Worm (Caenorhabditis elegans) whole organism, mixed stage, embryonic: ENCODE data around the gene str-177.

ENCODE experiments used
- lsy-2 ChIP-seq: fragments of 150-350 bp; optimal IDR thresholded peaks from 2 replicates; lab custom pipeline; 2014; ENCODE audit warnings: missing biosample characterization, missing genetic modification characterization
- mep-1 ChIP-seq: fragments of 150-350 bp; optimal IDR thresholded peaks from 2 replicates; lab custom pipeline; 2017; ENCODE audit warnings: missing biosample characterization, missing genetic modification reagents, missing genetic modification characterization, inconsistent platforms
- nhr-28 ChIP-seq: fragments of 150-350 bp; optimal IDR thresholded peaks from 2 replicates; lab custom pipeline; 2014; ENCODE audit warnings: missing biosample characterization, missing genetic modification characterization
- nhr-76 ChIP-seq: sonication (generic microtip); optimal IDR thresholded peaks from 2 replicates; lab custom pipeline; 2017; ENCODE audit warnings: missing biosample characterization, missing genetic modification characterization
- pha-4 ChIP-seq: fragments of 150-350 bp; optimal IDR thresholded peaks from 2 replicates; lab custom pipeline; 2018; ENCODE audit warnings: missing biosample characterization, missing genetic modification reagents, missing genetic modification characterization
- sem-2 ChIP-seq: fragments of 200-800 bp; sonication (Bioruptor generic); optimal IDR thresholded peaks from 2 replicates; lab custom pipeline; 2018; ENCODE audit warnings: mild to moderate bottlenecking, missing genetic modification characterization, missing compliant biosample characterization
- snpc-4 ChIP-seq: fragments of 150-350 bp; optimal IDR thresholded peaks from 2 replicates; lab custom pipeline; 2014; ENCODE audit warnings: missing biosample characterization, missing genetic modification characterization
- unc-62 ChIP-seq: fragments of 150-350 bp; optimal IDR thresholded peaks from 2 replicates; lab custom pipeline; 2014; ENCODE audit warnings: missing biosample characterization, missing genetic modification reagents, missing genetic modification characterization
- ztf-11 ChIP-seq: fragments of 150-350 bp; optimal IDR thresholded peaks from 2 replicates; lab custom pipeline; 2014; ENCODE audit warnings: missing biosample characterization, missing genetic modification characterization

DNA sequence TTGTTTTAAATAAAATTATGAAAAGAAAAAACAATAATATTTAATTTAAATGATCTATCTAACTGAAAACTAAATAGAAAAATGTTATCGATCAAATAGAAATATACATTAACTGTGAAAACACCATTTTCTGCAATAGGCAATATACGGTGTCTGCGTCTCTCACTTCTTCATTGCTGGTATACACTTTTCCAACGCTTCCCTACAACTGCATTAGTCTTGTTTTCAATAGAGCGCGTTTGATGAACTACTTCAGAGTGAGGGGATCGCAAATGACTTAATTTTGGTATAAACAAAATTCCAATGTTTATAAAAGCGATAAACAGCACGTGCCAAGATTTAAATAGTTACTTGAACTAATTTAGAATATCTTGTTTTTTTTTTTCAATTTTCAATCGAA, 13.7 kb upstream of the str-177 start:
- TF ChIP-seq pha-4 (tag; lab: Kevin White, UChicago) = peak; percentile 74
- no peak for TF ChIP-seq unc-62 (GFP tag; lab: Kevin White, UChicago)
- TF ChIP-seq snpc-4 (tag; lab: Kevin White, UChicago) = no peak
- TF ChIP-seq mep-1 (tag; lab: Kevin White, UChicago) = peak; percentile 76
- no peak for TF ChIP-seq nhr-76 (tag; lab: Kevin White, UChicago)
- TF ChIP-seq lsy-2 = peak; percentile 46
- no peak for TF ChIP-seq ztf-11 (tag; lab: Kevin White, UChicago)
- TF ChIP-seq sem-2 = no peak
- no peak for TF ChIP-seq nhr-28
